Worm (Caenorhabditis elegans) whole organism, midembryonic: ENCODE data around the gene F41H10.5.

Experiments used
- klf-2 ChIP-seq: fragments of 200-800 bp; sonication (Bioruptor generic); conservative IDR thresholded peaks from 2 replicates; pipeline ENCODE4 v1.3.6; 2022; ENCODE audit warnings: missing genetic modification reagents, missing genetic modification characterization, missing compliant biosample characterization
- med-1 ChIP-seq: sonication (generic microtip); optimal IDR thresholded peaks from 2 replicates; lab custom pipeline; 2017; ENCODE audit warnings: missing genetic modification characterization, mild to moderate bottlenecking, missing compliant biosample characterization, antibody characterized with exemption, missing genetic modification reagents; ENCODE audit not compliant: insufficient read depth
- tab-1 ChIP-seq: fragments of 200-800 bp; sonication (Bioruptor generic); IDR thresholded peaks from 2 replicates; pipeline ENCODE4 v1.3.6; 2022; ENCODE audit warnings: missing genetic modification characterization, missing compliant biosample characterization
- ztf-29 ChIP-seq: fragments of 200-800 bp; sonication (Bioruptor generic); IDR thresholded peaks from 2 replicates; pipeline ENCODE4 v1.3.6; 2022; ENCODE audit warnings: missing genetic modification reagents, missing genetic modification characterization, missing compliant biosample characterization

ce11 chrIV:5400609-5401008 is 39.9 kb downstream of the F41H10.5 start, which contains the start of gene ZK616.1:
- no peak for TF ChIP-seq tab-1 (GFP tag; lab: Robert Waterston, UW)
- TF ChIP-seq klf-2 (GFP tag; lab: Robert Waterston, UW): no peak
- no peak for TF ChIP-seq ztf-29
- no peak for TF ChIP-seq med-1
